Fruit fly (Drosophila melanogaster): ENCODE results near the gene CG34454.

DNA sequence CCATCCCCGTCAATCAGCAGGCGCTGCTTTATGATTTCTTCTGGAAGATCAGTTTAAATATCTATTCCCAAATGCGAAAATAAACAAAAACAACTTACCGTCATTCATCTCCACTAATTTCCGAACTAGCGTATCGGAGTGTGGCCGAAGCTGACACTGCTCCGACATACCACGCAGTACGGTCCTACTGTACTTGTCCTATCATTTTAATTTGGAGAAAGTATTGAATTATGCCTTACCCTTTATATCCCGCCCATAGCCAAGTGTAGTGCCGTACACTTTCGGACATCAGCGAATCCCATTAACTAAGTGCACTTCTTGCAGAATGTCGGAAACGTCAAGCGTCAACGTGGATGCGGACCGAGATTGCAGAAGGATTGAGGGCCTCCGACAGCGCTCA is 19.6 kb downstream of the CG34454 start, which contains the start of the genes thoc7 and Dis3l2:
- TF ChIP-seq CG6163 (GFP tag; IDR thresholded peaks at IDR 0.05), result no peak
- no peak for TF ChIP-seq CG7368 (GFP tag; optimal IDR thresholded peaks at IDR 0.05)
- TF ChIP-seq Gug (GFP tag; IDR thresholded peaks at IDR 0.05), result no peak
- TF ChIP-seq fkh (GFP tag; optimal IDR thresholded peaks at IDR 0.05), result no peak
- TF ChIP-seq CG31627 (GFP tag; optimal IDR thresholded peaks at IDR 0.05), result no peak

All from whole organism, prepupa.